Worm (Caenorhabditis elegans): ENCODE data around the gene lbp-7.

Gene lbp-7

DNA sequence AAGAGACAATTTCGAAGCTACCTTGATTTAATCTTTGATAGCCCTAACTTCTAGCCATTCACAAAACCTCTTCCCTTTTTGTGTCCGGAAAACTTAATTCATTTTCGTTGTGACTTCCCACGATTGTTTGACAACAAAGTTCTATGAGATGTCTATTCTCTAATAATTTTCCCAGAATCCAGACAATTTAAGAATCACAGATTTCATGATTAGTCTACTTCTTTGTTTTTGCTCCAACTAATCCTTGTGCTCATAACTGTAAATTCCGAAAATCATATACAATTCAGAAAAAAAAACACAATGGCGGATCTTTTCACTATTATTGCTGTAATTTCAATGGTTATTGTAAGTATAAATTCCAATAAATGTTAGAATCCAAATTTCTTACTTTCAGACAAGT lies 16.8 kb upstream of the lbp-7 start, which contains the start of gene srx-137:
Gene srx-137, plus strand, starts transcription at position 301 of the 400 bp plus-strand sequence.
- TF ChIP-seq F13C5.2 (tag; optimal IDR thresholded peaks at IDR 0.05) (no peak), ama-1 (optimal IDR thresholded peaks at IDR 0.05) (no peak), hnd-1 (tag; optimal IDR thresholded peaks at IDR 0.05) (no peak), aly-1 (tag; optimal IDR thresholded peaks at IDR 0.05) (no peak), scrt-1 (GFP tag; IDR thresholded peaks at IDR 0.05) (no peak), B0310.2 (tag; optimal IDR thresholded peaks at IDR 0.05) (no peak), tbx-11 (GFP tag; IDR thresholded peaks at IDR 0.05) (no peak), ceh-36 (tag; optimal IDR thresholded peaks at IDR 0.05) (no peak), tbx-37 (GFP tag; conservative IDR thresholded peaks at IDR 0.05) (no peak), ceh-13 (GFP tag; optimal IDR thresholded peaks at IDR 0.05) (no peak), ets-7 (tag; optimal IDR thresholded peaks at IDR 0.05) (no peak), flt-1 (GFP tag; IDR thresholded peaks at IDR 0.05) (no peak), hmg-4 (GFP tag; optimal IDR thresholded peaks at IDR 0.05) (no peak), tra-4 (tag; optimal IDR thresholded peaks at IDR 0.05) (no peak), hmbx-1 (tag; optimal IDR thresholded peaks at IDR 0.05) (no peak), sea-1 (GFP tag; conservative IDR thresholded peaks at IDR 0.05) (no peak), pes-1 (GFP tag; IDR thresholded peaks at IDR 0.05) (no peak)

DNA sequence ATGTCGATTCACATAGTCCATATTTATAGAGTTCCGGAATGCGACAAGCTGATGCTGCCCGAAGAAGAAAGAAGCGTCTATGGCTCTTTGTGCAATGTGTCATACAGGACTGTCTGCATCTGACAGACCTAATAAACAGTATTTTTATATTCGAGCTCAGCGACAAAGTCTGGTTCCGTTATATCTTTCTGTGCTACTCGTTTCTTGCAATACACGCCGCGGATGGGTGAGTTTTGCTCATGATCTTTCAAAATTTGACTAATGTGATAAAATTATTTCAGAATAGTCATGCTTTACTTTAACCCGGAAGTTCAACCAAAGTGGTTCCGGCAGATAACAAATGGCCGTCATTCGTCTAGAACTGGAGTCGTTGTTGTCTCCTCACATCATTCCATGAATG lies 15.7 kb upstream of the lbp-7 start:
- TF ChIP-seq hnd-1 (tag; optimal IDR thresholded peaks at IDR 0.05), result no peak

DNA sequence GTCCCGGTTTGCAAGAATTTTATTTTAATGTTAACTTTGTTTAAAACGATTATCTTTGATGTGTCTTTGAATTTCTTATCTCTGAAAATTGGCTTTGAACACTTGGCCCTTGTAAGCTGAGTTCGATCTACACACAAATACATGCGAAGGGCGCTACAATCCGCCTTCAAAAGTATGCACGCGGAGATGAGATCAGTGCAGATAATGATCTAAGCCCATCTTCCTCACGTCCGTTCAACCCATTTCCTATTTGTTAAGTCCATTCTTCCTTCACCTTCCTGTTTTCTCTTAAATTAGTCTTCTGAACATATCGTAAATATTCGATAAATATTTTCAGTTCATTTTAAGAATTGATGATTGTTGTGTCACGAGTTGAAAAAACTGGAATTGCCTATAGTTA lies 13.0 kb upstream of the lbp-7 start, which contains the start of gene nhr-175:
Gene nhr-175, plus strand, starts transcription at position 339 of the 400 bp plus-strand sequence.
- TF ChIP-seq pes-1 (GFP tag; IDR thresholded peaks at IDR 0.05) (no peak), ama-1 (optimal IDR thresholded peaks at IDR 0.05) (no peak), B0310.2 (tag; optimal IDR thresholded peaks at IDR 0.05) (no peak), flt-1 (GFP tag; IDR thresholded peaks at IDR 0.05) (no peak), hnd-1 (tag; optimal IDR thresholded peaks at IDR 0.05) (no peak), tbx-11 (GFP tag; IDR thresholded peaks at IDR 0.05) (no peak), ceh-36 (tag; optimal IDR thresholded peaks at IDR 0.05) (no peak), hmg-4 (GFP tag; optimal IDR thresholded peaks at IDR 0.05) (no peak), sea-1 (GFP tag; conservative IDR thresholded peaks at IDR 0.05) (no peak), tra-4 (tag; optimal IDR thresholded peaks at IDR 0.05) (no peak)

DNA sequence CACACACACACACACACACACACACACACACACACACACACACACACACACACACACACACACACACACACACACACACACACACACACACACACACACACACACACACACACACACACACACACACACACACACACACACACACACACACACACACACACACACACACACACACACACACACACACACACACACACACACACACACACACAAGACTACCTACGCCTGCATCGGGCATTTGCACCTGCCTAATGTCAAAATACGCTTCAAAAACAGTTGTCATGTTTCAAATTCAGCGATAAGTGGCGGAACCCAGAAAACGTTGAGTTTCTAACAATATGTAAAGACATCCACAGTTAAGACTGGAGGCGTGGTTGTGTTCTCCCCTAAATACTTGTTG lies 10.5 kb upstream of the lbp-7 start:
- TF ChIP-seq hmbx-1 (tag; optimal IDR thresholded peaks at IDR 0.05) (peak; percentile 30), B0310.2 (tag; optimal IDR thresholded peaks at IDR 0.05) (peak; percentile 10)

DNA sequence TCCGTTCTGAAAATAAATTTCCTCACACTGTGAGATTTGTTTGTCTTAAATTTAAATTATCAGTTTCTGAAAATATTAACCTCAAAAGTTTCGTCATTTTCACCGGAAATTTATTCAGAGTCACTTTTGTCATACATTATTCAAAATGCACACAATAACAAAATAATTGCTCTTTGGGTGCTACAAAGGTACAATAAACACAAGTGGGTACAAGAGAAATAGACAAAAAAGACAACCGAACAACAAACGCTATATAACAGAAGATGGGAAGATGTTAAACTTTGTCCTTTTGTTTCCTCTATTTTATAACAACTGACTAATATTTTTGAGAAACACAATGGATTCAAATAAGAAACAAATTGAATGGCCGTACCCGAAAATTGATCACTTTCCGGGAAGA lies 9.8 kb upstream of the lbp-7 start:
- TF ChIP-seq tbx-37 (GFP tag; conservative IDR thresholded peaks at IDR 0.05), result no peak
- no peak for TF ChIP-seq flt-1 (GFP tag; IDR thresholded peaks at IDR 0.05)
- TF ChIP-seq ceh-13 (GFP tag; optimal IDR thresholded peaks at IDR 0.05), result no peak
- TF ChIP-seq F13C5.2 (tag; optimal IDR thresholded peaks at IDR 0.05), result no peak
- TF ChIP-seq ama-1 (optimal IDR thresholded peaks at IDR 0.05), result no peak
- TF ChIP-seq sea-1 (GFP tag; conservative IDR thresholded peaks at IDR 0.05), result no peak
- no peak for TF ChIP-seq ets-7 (tag; optimal IDR thresholded peaks at IDR 0.05)
- TF ChIP-seq pes-1 (GFP tag; IDR thresholded peaks at IDR 0.05), result no peak
- TF ChIP-seq tbx-11 (GFP tag; IDR thresholded peaks at IDR 0.05), result no peak
- TF ChIP-seq scrt-1 (GFP tag; IDR thresholded peaks at IDR 0.05), result no peak
- no peak for TF ChIP-seq hmg-4 (GFP tag; optimal IDR thresholded peaks at IDR 0.05)
- no peak for TF ChIP-seq ceh-36 (tag; optimal IDR thresholded peaks at IDR 0.05)
- TF ChIP-seq aly-1 (tag; optimal IDR thresholded peaks at IDR 0.05), result no peak

DNA sequence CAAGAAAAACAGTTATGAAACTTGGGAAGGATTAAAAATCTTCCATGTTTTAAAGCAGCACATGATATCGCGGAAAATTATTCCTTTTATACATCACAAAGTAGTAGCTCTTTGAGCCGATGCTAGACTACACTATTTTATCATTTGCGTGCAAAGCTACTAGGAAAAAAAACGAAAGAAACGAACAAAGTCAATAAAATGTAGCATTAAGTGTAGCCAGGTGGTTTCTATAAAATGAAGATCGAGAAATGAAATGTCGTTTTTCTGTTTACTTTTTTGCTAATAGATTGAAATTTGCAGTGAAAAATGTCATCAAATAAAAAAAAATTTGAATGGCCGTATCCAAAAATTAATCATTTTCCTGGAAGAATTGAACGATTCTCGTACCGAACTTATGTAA lies 6.5 kb upstream of the lbp-7 start, which contains the start of gene cpt-5:
Gene cpt-5, plus strand, starts transcription at position 301 of the 400 bp plus-strand sequence.
- TF ChIP-seq ceh-13 (GFP tag; optimal IDR thresholded peaks at IDR 0.05) (no peak), tbx-37 (GFP tag; conservative IDR thresholded peaks at IDR 0.05) (no peak), B0310.2 (tag; optimal IDR thresholded peaks at IDR 0.05) (no peak), ama-1 (optimal IDR thresholded peaks at IDR 0.05) (no peak), hmbx-1 (tag; optimal IDR thresholded peaks at IDR 0.05) (no peak), F13C5.2 (tag; optimal IDR thresholded peaks at IDR 0.05) (no peak), flt-1 (GFP tag; IDR thresholded peaks at IDR 0.05) (no peak), ets-7 (tag; optimal IDR thresholded peaks at IDR 0.05) (no peak), scrt-1 (GFP tag; IDR thresholded peaks at IDR 0.05) (no peak), tbx-11 (GFP tag; IDR thresholded peaks at IDR 0.05) (no peak), ceh-36 (tag; optimal IDR thresholded peaks at IDR 0.05) (no peak), pes-1 (GFP tag; IDR thresholded peaks at IDR 0.05) (no peak), hnd-1 (tag; optimal IDR thresholded peaks at IDR 0.05) (no peak), aly-1 (tag; optimal IDR thresholded peaks at IDR 0.05) (no peak), sea-1 (GFP tag; conservative IDR thresholded peaks at IDR 0.05) (no peak), tra-4 (tag; optimal IDR thresholded peaks at IDR 0.05) (no peak), hmg-4 (GFP tag; optimal IDR thresholded peaks at IDR 0.05) (no peak)

DNA sequence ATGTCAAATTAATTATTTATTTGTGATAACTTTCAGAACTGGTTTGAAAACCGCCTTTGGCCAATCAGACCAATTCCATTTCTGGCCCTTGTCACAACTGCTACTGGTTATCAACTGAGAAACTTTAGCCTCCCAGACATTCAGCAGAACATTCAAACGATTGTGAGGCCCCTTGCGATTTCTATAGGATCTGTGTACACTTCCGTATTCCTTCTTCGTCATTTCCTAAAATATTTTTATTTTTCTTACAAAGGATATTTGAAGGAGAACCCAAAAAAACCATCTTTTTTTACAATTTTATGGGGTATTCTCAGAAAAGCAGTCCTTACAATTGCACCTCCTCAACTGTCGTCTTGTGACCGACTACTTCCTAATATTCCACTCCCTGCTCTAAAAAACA lies 6.0 kb upstream of the lbp-7 start:
- TF ChIP-seq tbx-11 (GFP tag; IDR thresholded peaks at IDR 0.05) (no peak), aly-1 (tag; optimal IDR thresholded peaks at IDR 0.05) (no peak), hmbx-1 (tag; optimal IDR thresholded peaks at IDR 0.05) (no peak), pes-1 (GFP tag; IDR thresholded peaks at IDR 0.05) (no peak), hnd-1 (tag; optimal IDR thresholded peaks at IDR 0.05) (no peak), ceh-13 (GFP tag; optimal IDR thresholded peaks at IDR 0.05) (no peak), ama-1 (optimal IDR thresholded peaks at IDR 0.05) (no peak), F13C5.2 (tag; optimal IDR thresholded peaks at IDR 0.05) (no peak), scrt-1 (GFP tag; IDR thresholded peaks at IDR 0.05) (no peak), sea-1 (GFP tag; conservative IDR thresholded peaks at IDR 0.05) (no peak), ets-7 (tag; optimal IDR thresholded peaks at IDR 0.05) (no peak), ceh-36 (tag; optimal IDR thresholded peaks at IDR 0.05) (no peak), flt-1 (GFP tag; IDR thresholded peaks at IDR 0.05) (no peak), hmg-4 (GFP tag; optimal IDR thresholded peaks at IDR 0.05) (no peak), B0310.2 (tag; optimal IDR thresholded peaks at IDR 0.05) (no peak)

DNA sequence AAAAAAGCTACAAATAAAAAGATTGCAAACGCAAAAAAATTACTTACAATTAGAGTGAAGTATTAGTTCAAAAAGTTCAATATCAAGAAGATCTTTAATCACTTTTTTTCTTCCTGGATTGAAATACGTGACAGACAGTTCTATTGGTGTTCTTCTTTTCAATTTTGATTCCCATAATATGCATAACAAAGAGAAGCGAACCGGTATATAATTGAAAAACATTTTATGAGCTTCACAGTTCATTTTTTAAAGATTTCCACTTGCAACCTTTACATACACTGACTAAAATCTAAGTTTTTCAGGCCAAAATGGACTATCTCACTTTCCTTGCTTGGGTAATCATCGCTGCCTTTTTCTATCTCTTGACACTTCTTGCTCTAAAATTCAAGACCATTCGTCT lies 2.8 kb upstream of the lbp-7 start, which contains the start of gene T22G5.1:
Gene T22G5.1, plus strand, starts transcription at position 301 of the 400 bp plus-strand sequence.
- TF ChIP-seq tbx-37 (GFP tag; conservative IDR thresholded peaks at IDR 0.05), result no peak
- TF ChIP-seq tra-4 (tag; optimal IDR thresholded peaks at IDR 0.05), result no peak
- TF ChIP-seq aly-1 (tag; optimal IDR thresholded peaks at IDR 0.05), result no peak
- no peak for TF ChIP-seq hnd-1 (tag; optimal IDR thresholded peaks at IDR 0.05)
- no peak for TF ChIP-seq B0310.2 (tag; optimal IDR thresholded peaks at IDR 0.05)
- no peak for TF ChIP-seq ceh-13 (GFP tag; optimal IDR thresholded peaks at IDR 0.05)
- no peak for TF ChIP-seq ama-1 (optimal IDR thresholded peaks at IDR 0.05)
- no peak for TF ChIP-seq ets-7 (tag; optimal IDR thresholded peaks at IDR 0.05)
- TF ChIP-seq pes-1 (GFP tag; IDR thresholded peaks at IDR 0.05), result no peak

Measured in whole organism, early embryonic.